Worm (Caenorhabditis elegans) whole organism, midembryonic: Measurements from ENCODE around the gene mrps-5.

ENCODE experiments used
- T22C8.4 ChIP-seq: fragments of 200-800 bp; sonication (Bioruptor generic); IDR thresholded peaks from 2 replicates; pipeline ENCODE4 v1.3.6; 2022; ENCODE audit warnings: missing genetic modification characterization, missing compliant biosample characterization
- cog-1 ChIP-seq: sonication (generic microtip); optimal IDR thresholded peaks from 2 replicates; lab custom pipeline; 2016; ENCODE audit warnings: missing genetic modification characterization, missing compliant biosample characterization
- flt-1 ChIP-seq: fragments of 200-800 bp; sonication (Bioruptor generic); IDR thresholded peaks from 2 replicates; pipeline ENCODE4 v1.3.6; 2022; ENCODE audit warnings: missing genetic modification characterization, missing compliant biosample characterization
- klf-2 ChIP-seq: fragments of 200-800 bp; sonication (Bioruptor generic); conservative IDR thresholded peaks from 2 replicates; pipeline ENCODE4 v1.3.6; 2022; ENCODE audit warnings: missing genetic modification reagents, missing genetic modification characterization, missing compliant biosample characterization
- med-1 ChIP-seq: sonication (generic microtip); optimal IDR thresholded peaks from 2 replicates; lab custom pipeline; 2017; ENCODE audit warnings: missing genetic modification characterization, mild to moderate bottlenecking, missing compliant biosample characterization, antibody characterized with exemption, missing genetic modification reagents; ENCODE audit not compliant: insufficient read depth
- ref-1 ChIP-seq: fragments of 200-800 bp; sonication (Bioruptor generic); conservative IDR thresholded peaks from 2 replicates; pipeline ENCODE4 v1.3.6; 2022; ENCODE audit warnings: missing genetic modification reagents, missing genetic modification characterization, missing compliant biosample characterization
- tab-1 ChIP-seq: fragments of 200-800 bp; sonication (Bioruptor generic); IDR thresholded peaks from 2 replicates; pipeline ENCODE4 v1.3.6; 2022; ENCODE audit warnings: missing genetic modification characterization, missing compliant biosample characterization
- ztf-23 ChIP-seq: fragments of 200-800 bp; sonication (Bioruptor generic); IDR thresholded peaks from 2 replicates; pipeline ENCODE4 v1.3.6; 2022; ENCODE audit warnings: missing genetic modification reagents, missing genetic modification characterization, missing compliant biosample characterization
- ztf-29 ChIP-seq: fragments of 200-800 bp; sonication (Bioruptor generic); IDR thresholded peaks from 2 replicates; pipeline ENCODE4 v1.3.6; 2022; ENCODE audit warnings: missing genetic modification reagents, missing genetic modification characterization, missing compliant biosample characterization

mrps-5 gene

ce11 chrV:12563187-12563586, at the start of gene mrps-5:
Gene mrps-5 (plus strand): TSS chrV:12563487.
- TF ChIP-seq flt-1 (GFP tag; lab: Robert Waterston, UW) (no peak), T22C8.4 (GFP tag; lab: Robert Waterston, UW) (no peak), klf-2 (no peak)

- no peak for TF ChIP-seq klf-2
- no peak for TF ChIP-seq med-1 (GFP tag; lab: Kevin White, UChicago)
- no peak for TF ChIP-seq ref-1 (GFP tag; lab: Robert Waterston, UW)
- no peak for TF ChIP-seq tab-1 (GFP tag; lab: Robert Waterston, UW)
- TF ChIP-seq ztf-23 (GFP tag; lab: Robert Waterston, UW) = no peak
- no peak for TF ChIP-seq T22C8.4 (GFP tag; lab: Robert Waterston, UW)
- no peak for TF ChIP-seq ztf-29 (GFP tag; lab: Robert Waterston, UW)
- TF ChIP-seq cog-1 = no peak
- TF ChIP-seq flt-1 (GFP tag; lab: Robert Waterston, UW) = no peak
These were observed 49.4 kb upstream of the mrps-5 start for ce11 chrV:12513900-12514299.

- TF ChIP-seq cog-1 = no peak
- no peak for TF ChIP-seq klf-2
- TF ChIP-seq tab-1 (GFP tag; lab: Robert Waterston, UW) = no peak
- no peak for TF ChIP-seq ref-1 (GFP tag; lab: Robert Waterston, UW)
- TF ChIP-seq ztf-29 (GFP tag; lab: Robert Waterston, UW) = no peak
- no peak for TF ChIP-seq flt-1 (GFP tag; lab: Robert Waterston, UW)
- TF ChIP-seq ztf-23 (GFP tag; lab: Robert Waterston, UW) = no peak
- no peak for TF ChIP-seq T22C8.4 (GFP tag; lab: Robert Waterston, UW)
- TF ChIP-seq med-1 (GFP tag; lab: Kevin White, UChicago) = no peak
These were observed 46.1 kb upstream of the mrps-5 start, which contains the start of gene cal-1 for ce11 chrV:12517148-12517547. Gene cal-1 (minus strand): TSS chrV:12517248.

ce11 chrV:12517757-12518156, 45.5 kb upstream of the mrps-5 start:
- TF ChIP-seq med-1 (GFP tag; lab: Kevin White, UChicago) (no peak), klf-2 (no peak), ztf-23 (GFP tag; lab: Robert Waterston, UW) (no peak), T22C8.4 (GFP tag; lab: Robert Waterston, UW) (no peak), flt-1 (GFP tag; lab: Robert Waterston, UW) (no peak), cog-1 (no peak), tab-1 (GFP tag; lab: Robert Waterston, UW) (no peak), ztf-29 (GFP tag; lab: Robert Waterston, UW) (no peak), ref-1 (GFP tag; lab: Robert Waterston, UW) (no peak)

ce11 chrV:12518770-12519169, 44.5 kb upstream of the mrps-5 start:
- no peak for TF ChIP-seq ztf-29 (GFP tag; lab: Robert Waterston, UW)
- TF ChIP-seq med-1 (GFP tag; lab: Kevin White, UChicago) = no peak
- no peak for TF ChIP-seq T22C8.4 (GFP tag; lab: Robert Waterston, UW)
- TF ChIP-seq tab-1 (GFP tag; lab: Robert Waterston, UW) = no peak
- no peak for TF ChIP-seq ztf-23 (GFP tag; lab: Robert Waterston, UW)
- TF ChIP-seq flt-1 (GFP tag; lab: Robert Waterston, UW) = no peak
- no peak for TF ChIP-seq ref-1 (GFP tag; lab: Robert Waterston, UW)
- no peak for TF ChIP-seq cog-1
- no peak for TF ChIP-seq klf-2

ce11 chrV:12523356-12523755, 39.9 kb upstream of the mrps-5 start:
- TF ChIP-seq ztf-29 (GFP tag; lab: Robert Waterston, UW) (no peak), med-1 (GFP tag; lab: Kevin White, UChicago) (no peak), cog-1 (no peak), T22C8.4 (GFP tag; lab: Robert Waterston, UW) (no peak), flt-1 (GFP tag; lab: Robert Waterston, UW) (no peak)

ce11 chrV:12525526-12525925, 37.8 kb upstream of the mrps-5 start, which contains the start of gene dyf-4:
Gene dyf-4 (minus strand): TSS chrV:12525738.
- TF ChIP-seq flt-1 (GFP tag; lab: Robert Waterston, UW) (no peak), ref-1 (GFP tag; lab: Robert Waterston, UW) (no peak), T22C8.4 (GFP tag; lab: Robert Waterston, UW) (no peak), ztf-29 (GFP tag; lab: Robert Waterston, UW) (no peak), tab-1 (GFP tag; lab: Robert Waterston, UW) (no peak), med-1 (GFP tag; lab: Kevin White, UChicago) (no peak)

ce11 chrV:12526124-12526523, 37.2 kb upstream of the mrps-5 start:
- no peak for TF ChIP-seq flt-1 (GFP tag; lab: Robert Waterston, UW)
- TF ChIP-seq ztf-29 (GFP tag; lab: Robert Waterston, UW) = no peak
- TF ChIP-seq cog-1 = no peak
- no peak for TF ChIP-seq tab-1 (GFP tag; lab: Robert Waterston, UW)
- TF ChIP-seq ztf-23 (GFP tag; lab: Robert Waterston, UW) = no peak
- no peak for TF ChIP-seq klf-2
- no peak for TF ChIP-seq med-1 (GFP tag; lab: Kevin White, UChicago)
- no peak for TF ChIP-seq ref-1 (GFP tag; lab: Robert Waterston, UW)
- TF ChIP-seq T22C8.4 (GFP tag; lab: Robert Waterston, UW) = no peak

ce11 chrV:12526758-12527157, 36.5 kb upstream of the mrps-5 start, which contains the start of gene F45D3.1:
Gene F45D3.1 (plus strand): TSS chrV:12527058.
- TF ChIP-seq flt-1 (GFP tag; lab: Robert Waterston, UW) (no peak), tab-1 (GFP tag; lab: Robert Waterston, UW) (no peak), klf-2 (no peak), ref-1 (GFP tag; lab: Robert Waterston, UW) (no peak), cog-1 (no peak), med-1 (GFP tag; lab: Kevin White, UChicago) (no peak), ztf-23 (GFP tag; lab: Robert Waterston, UW) (no peak), ztf-29 (GFP tag; lab: Robert Waterston, UW) (no peak), T22C8.4 (GFP tag; lab: Robert Waterston, UW) (no peak)

ce11 chrV:12528919-12529318, 34.4 kb upstream of the mrps-5 start:
- TF ChIP-seq ztf-23 (GFP tag; lab: Robert Waterston, UW) (no peak), tab-1 (GFP tag; lab: Robert Waterston, UW) (no peak), med-1 (GFP tag; lab: Kevin White, UChicago) (no peak), cog-1 (no peak), klf-2 (no peak)
